Fruit fly (Drosophila melanogaster) whole organism, prepupa: ENCODE measurements around the gene CG34428.

Source experiments
- CG7368 ChIP-seq: fragments of 200-800 bp; sonication (Bioruptor generic); optimal IDR thresholded peaks from 3 replicates; lab custom pipeline; 2016; ENCODE audit warnings: missing biosample characterization, missing genetic modification characterization
- Gug ChIP-seq: fragments of 200-800 bp; sonication (Bioruptor generic); IDR thresholded peaks from 2 replicates; pipeline ENCODE4 v1.3.6; 2022; ENCODE audit warnings: missing biosample characterization, missing genetic modification characterization
- esn ChIP-seq: fragments of 200-800 bp; sonication (Bioruptor generic); optimal IDR thresholded peaks from 2 replicates; lab custom pipeline; 2016; ENCODE audit warnings: missing biosample characterization, mild to moderate bottlenecking, missing genetic modification characterization, moderate library complexity

DNA sequence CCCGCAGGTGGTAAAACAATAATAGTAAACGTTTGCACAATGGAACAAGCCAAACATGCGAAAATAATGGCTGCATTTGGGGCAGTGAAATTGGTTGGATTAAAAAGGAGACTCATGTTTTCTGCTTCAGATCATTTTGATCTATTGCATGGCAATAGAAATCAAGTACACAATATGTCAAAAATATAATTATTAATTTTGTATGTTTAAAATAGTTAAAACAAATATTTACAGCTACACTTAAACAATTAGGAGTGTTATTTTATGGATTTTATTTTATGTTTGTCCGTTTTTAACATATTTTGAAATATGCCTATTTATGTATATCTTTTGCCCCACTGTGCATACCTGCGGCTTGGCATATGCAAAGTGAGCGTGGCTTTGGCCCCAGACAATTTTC is 4.7 kb downstream of the CG34428 start:
- TF ChIP-seq esn (GFP tag; lab: Kevin White, UChicago) (peak; percentile 5), CG7368 (GFP tag; lab: Kevin White, UChicago) (no peak), Gug (GFP tag; lab: Robert Waterston, UW) (no peak)
